Worm (Caenorhabditis elegans) whole organism, young adult: ENCODE data around the gene atp-2.
A peak's percentile ranks its signal among the peaks of the same experiment; 100 is the strongest.

Source experiments
- C06A6.2 ChIP-seq: fragments of 200-800 bp; sonication (Bioruptor generic); conservative IDR thresholded peaks from 2 replicates; pipeline ENCODE4 v1.3.6; 2022; ENCODE audit warnings: missing genetic modification characterization, missing compliant biosample characterization
- C17E4.6 ChIP-seq: fragments of 200-800 bp; sonication (Bioruptor generic); IDR thresholded peaks from 2 replicates; pipeline ENCODE4 v1.3.6; 2022; ENCODE audit warnings: missing genetic modification reagents, missing genetic modification characterization, missing compliant biosample characterization
- F49E8.2 ChIP-seq: sonication (generic microtip); optimal IDR thresholded peaks from 3 replicates; lab custom pipeline; 2017; ENCODE audit warnings: missing genetic modification characterization, mild to moderate bottlenecking, missing compliant biosample characterization, antibody characterized with exemption, moderate library complexity; ENCODE audit not compliant: insufficient read depth
- F57C9.4 ChIP-seq: sonication (generic microtip); optimal IDR thresholded peaks from 2 replicates; lab custom pipeline; 2017; ENCODE audit warnings: mild to moderate bottlenecking, missing genetic modification characterization, missing compliant biosample characterization
- T26A5.8 ChIP-seq: sonication (generic microtip); optimal IDR thresholded peaks from 2 replicates; lab custom pipeline; 2016; ENCODE audit warnings: missing genetic modification characterization, missing compliant biosample characterization
- Y95B8A.8 ChIP-seq: fragments of 200-800 bp; sonication (Bioruptor generic); IDR thresholded peaks from 2 replicates; pipeline ENCODE4 v1.3.6; 2022; ENCODE audit warnings: missing genetic modification reagents, missing genetic modification characterization, missing compliant biosample characterization
- aptf-3 ChIP-seq: fragments of 200-800 bp; sonication (Bioruptor generic); IDR thresholded peaks from 2 replicates; pipeline ENCODE4 v1.3.6; 2022; ENCODE audit warnings: missing genetic modification characterization, missing compliant biosample characterization
- attf-5 ChIP-seq: fragments of 200-800 bp; sonication (Bioruptor generic); optimal IDR thresholded peaks from 2 replicates; lab custom pipeline; 2018; ENCODE audit warnings: mild to moderate bottlenecking, missing genetic modification characterization, missing compliant biosample characterization
- ccch-3 ChIP-seq: fragments of 200-800 bp; sonication (Bioruptor generic); optimal IDR thresholded peaks from 2 replicates; lab custom pipeline; 2018; ENCODE audit warnings: mild to moderate bottlenecking, missing genetic modification characterization, missing compliant biosample characterization
- cebp-1 ChIP-seq, 2 experiments: fragments of 200-800 bp in 1 of 2; sonication (Bioruptor generic) in 1 of 2; sonication (generic microtip) in 1 of 2; IDR thresholded peaks in 1 of 2; optimal IDR thresholded peaks in 1 of 2; 2 replicates each; pipeline versions ENCODE4 v1.3.6 to Lab custom; 2017 to 2022; ENCODE audit warnings: missing compliant biosample characterization in 2 of 2, missing genetic modification characterization in 2 of 2, mild to moderate bottlenecking in 1 of 2, missing genetic modification reagents in 1 of 2, moderate library complexity in 1 of 2
- ceh-79 ChIP-seq: sonication (generic microtip); optimal IDR thresholded peaks from 2 replicates; lab custom pipeline; 2017; ENCODE audit warnings: mild to moderate bottlenecking, missing genetic modification characterization, missing compliant biosample characterization
- egl-18 ChIP-seq: fragments of 200-800 bp; sonication (Bioruptor generic); IDR thresholded peaks from 2 replicates; pipeline ENCODE4 v1.3.6; 2022; ENCODE audit warnings: missing genetic modification reagents, missing genetic modification characterization, missing compliant biosample characterization
- hlh-12 ChIP-seq: sonication (generic microtip); optimal IDR thresholded peaks from 2 replicates; lab custom pipeline; 2016; ENCODE audit warnings: missing genetic modification characterization, missing compliant biosample characterization
- hlh-26 ChIP-seq: fragments of 200-800 bp; sonication (Bioruptor generic); conservative IDR thresholded peaks from 2 replicates; pipeline ENCODE4 v1.3.6; 2022; ENCODE audit warnings: missing genetic modification reagents, missing genetic modification characterization, missing compliant biosample characterization
- hmg-20 ChIP-seq: fragments of 200-800 bp; sonication (Bioruptor generic); IDR thresholded peaks from 2 replicates; pipeline ENCODE4 v1.3.6; 2022; ENCODE audit warnings: missing genetic modification reagents, missing genetic modification characterization, missing compliant biosample characterization
- let-526 ChIP-seq: fragments of 200-800 bp; sonication (Bioruptor generic); IDR thresholded peaks from 2 replicates; pipeline ENCODE4 v1.3.6; 2022; ENCODE audit warnings: missing genetic modification reagents, missing genetic modification characterization, missing compliant biosample characterization
- lin-26 ChIP-seq: fragments of 200-800 bp; sonication (Bioruptor generic); IDR thresholded peaks from 2 replicates; pipeline ENCODE4 v1.3.6; 2022; ENCODE audit warnings: missing genetic modification reagents, missing genetic modification characterization, missing compliant biosample characterization
- lin-35 ChIP-seq, 3 experiments: fragments of 150-350 bp in 2 of 3; sonication (generic microtip) in 1 of 3; optimal IDR thresholded peaks; 2 replicates each; lab custom pipeline; 2014 to 2018; ENCODE audit warnings: missing biosample characterization in 3 of 3, missing genetic modification characterization in 3 of 3, missing genetic modification reagents in 3 of 3
- lsy-27 ChIP-seq: sonication (generic microtip); optimal IDR thresholded peaks from 2 replicates; lab custom pipeline; 2017; ENCODE audit warnings: missing genetic modification characterization, mild to moderate bottlenecking, missing compliant biosample characterization, antibody characterized with exemption, missing genotype, borderline replicate concordance; ENCODE audit not compliant: insufficient read depth
- madf-3 ChIP-seq: fragments of 200-800 bp; sonication (Bioruptor generic); IDR thresholded peaks from 2 replicates; pipeline ENCODE4 v1.3.6; 2022; ENCODE audit warnings: missing genetic modification reagents, missing genetic modification characterization, missing compliant biosample characterization
- mcd-1 ChIP-seq: fragments of 200-800 bp; sonication (Bioruptor generic); IDR thresholded peaks from 2 replicates; pipeline ENCODE4 v1.3.6; 2022; ENCODE audit warnings: missing genetic modification reagents, missing genetic modification characterization, missing compliant biosample characterization
- mel-28 ChIP-seq: sonication (generic microtip); optimal IDR thresholded peaks from 2 replicates; lab custom pipeline; 2016; ENCODE audit warnings: borderline replicate concordance, mild to moderate bottlenecking, missing genetic modification characterization, missing compliant biosample characterization
- mes-4 ChIP-seq: sonication (generic microtip); optimal IDR thresholded peaks from 2 replicates; lab custom pipeline; 2016; ENCODE audit warnings: missing genotype, missing genetic modification characterization, missing compliant biosample characterization
- nfyb-1 ChIP-seq: fragments of 200-800 bp; sonication (Bioruptor generic); IDR thresholded peaks from 2 replicates; pipeline ENCODE4 v1.3.6; 2022; ENCODE audit warnings: missing genetic modification reagents, missing genetic modification characterization, missing compliant biosample characterization
- nhr-179 ChIP-seq: sonication (generic microtip); optimal IDR thresholded peaks from 2 replicates; lab custom pipeline; 2016; ENCODE audit warnings: mild to moderate bottlenecking, missing genetic modification characterization, missing compliant biosample characterization
- nhr-80 ChIP-seq: sonication (generic microtip); optimal IDR thresholded peaks from 2 replicates; lab custom pipeline; 2016; ENCODE audit warnings: missing genetic modification characterization, missing compliant biosample characterization
- pbrm-1 ChIP-seq: fragments of 200-800 bp; sonication (Bioruptor generic); IDR thresholded peaks from 2 replicates; pipeline ENCODE4 v1.3.6; 2022; ENCODE audit warnings: missing genetic modification reagents, missing genetic modification characterization, missing compliant biosample characterization
- snpc-1.1 ChIP-seq: sonication (generic microtip); optimal IDR thresholded peaks from 2 replicates; lab custom pipeline; 2017; ENCODE audit warnings: missing genetic modification characterization, mild to moderate bottlenecking, missing compliant biosample characterization, antibody characterized with exemption, moderate library complexity, missing genotype, missing genetic modification reagents; ENCODE audit not compliant: insufficient read depth
- snpc-1.3 ChIP-seq: sonication (generic microtip); optimal IDR thresholded peaks from 2 replicates; lab custom pipeline; 2017; ENCODE audit warnings: missing genetic modification characterization, mild to moderate bottlenecking, missing compliant biosample characterization, antibody characterized with exemption, moderate library complexity, missing genotype, missing genetic modification reagents; ENCODE audit not compliant: insufficient read depth
- snpc-3.4 ChIP-seq: sonication (generic microtip); optimal IDR thresholded peaks from 2 replicates; lab custom pipeline; 2017; ENCODE audit warnings: missing genetic modification characterization, mild to moderate bottlenecking, missing compliant biosample characterization, antibody characterized with exemption, moderate library complexity, missing genotype, missing genetic modification reagents
- zim-3 ChIP-seq: sonication (generic microtip); optimal IDR thresholded peaks from 2 replicates; lab custom pipeline; 2017; ENCODE audit warnings: mild to moderate bottlenecking, missing genetic modification characterization, moderate library complexity, missing compliant biosample characterization
- ztf-28 ChIP-seq: fragments of 200-800 bp; sonication (Bioruptor generic); IDR thresholded peaks from 2 replicates; pipeline ENCODE4 v1.3.6; 2022; ENCODE audit warnings: missing genetic modification reagents, missing genetic modification characterization, missing compliant biosample characterization
- ztf-3 ChIP-seq: fragments of 200-800 bp; sonication (Bioruptor generic); optimal IDR thresholded peaks from 2 replicates; lab custom pipeline; 2018; ENCODE audit warnings: mild to moderate bottlenecking, missing genetic modification characterization, missing compliant biosample characterization

atp-2 gene

ce11 chrIII:5218687-5219086 lies 9.5 kb upstream of the atp-2 start, which contains the start of gene ZC155.2:
ZC155.2 (plus strand) TSS chrIII:5218987.
- no peak for TF ChIP-seq nfyb-1 (GFP tag; lab: Robert Waterston, UW)
- TF ChIP-seq egl-18 (GFP tag; lab: Robert Waterston, UW) = no peak
- TF ChIP-seq hmg-20 = no peak
- no peak for TF ChIP-seq T26A5.8 (tag; lab: Kevin White, UChicago)
- TF ChIP-seq, all 124 proteins: peak for 0

- no peak for TF ChIP-seq ceh-79 (tag; lab: Kevin White, UChicago)
- no peak for TF ChIP-seq nhr-179
- TF ChIP-seq C17E4.6 (GFP tag; lab: Robert Waterston, UW) = no peak
- no peak for TF ChIP-seq madf-3 (GFP tag; lab: Robert Waterston, UW)
- no peak for TF ChIP-seq Y95B8A.8 (GFP tag; lab: Robert Waterston, UW)
- TF ChIP-seq mes-4 (tag; lab: Kevin White, UChicago) = no peak
- TF ChIP-seq let-526 (GFP tag; lab: Robert Waterston, UW) = no peak
- no peak for TF ChIP-seq snpc-1.3 (tag; lab: Kevin White, UChicago)
- TF ChIP-seq F49E8.2 = no peak
- TF ChIP-seq ccch-3 (GFP tag; lab: Kevin White, UChicago) = no peak
- no peak for TF ChIP-seq T26A5.8 (tag; lab: Kevin White, UChicago)
- TF ChIP-seq F57C9.4 (tag; lab: Kevin White, UChicago) = no peak
- TF ChIP-seq snpc-3.4 = no peak
Observed at ce11 chrIII:5221820-5222219, 6.4 kb upstream of the atp-2 start.

- TF ChIP-seq C06A6.2 (no peak), ztf-28 (no peak), zim-3 (no peak), lin-26 (GFP tag; lab: Robert Waterston, UW) (no peak), pbrm-1 (GFP tag; lab: Robert Waterston, UW) (no peak), mel-28 (tag; lab: Kevin White, UChicago) (no peak), aptf-3 (no peak), hlh-26 (no peak), lsy-27 (tag; lab: Kevin White, UChicago) (no peak)
Observed at ce11 chrIII:5222777-5223176, 5.4 kb upstream of the atp-2 start.

ce11 chrIII:5224908-5225307 lies 3.3 kb upstream of the atp-2 start:
- TF ChIP-seq C17E4.6 (GFP tag; lab: Robert Waterston, UW) (no peak), attf-5 (GFP tag; lab: Kevin White, UChicago) (peak; percentile 29), lin-35 (GFP tag; optimal IDR thresholded peaks at IDR 0.05; lab: Kevin White, UChicago) (no peak), cebp-1 (GFP tag; IDR thresholded peaks at IDR 0.05; lab: Robert Waterston, UW) (peak; percentile 78), cebp-1 (tag; optimal IDR thresholded peaks at IDR 0.05; lab: Kevin White, UChicago) (peak; percentile 88), hlh-12 (tag; lab: Kevin White, UChicago) (no peak), snpc-1.1 (tag; lab: Kevin White, UChicago) (no peak), mcd-1 (GFP tag; lab: Robert Waterston, UW) (no peak), mel-28 (tag; lab: Kevin White, UChicago) (no peak), ztf-3 (GFP tag; lab: Kevin White, UChicago) (no peak), nhr-80 (peak; percentile 66), zim-3 (no peak)
